Worm (Caenorhabditis elegans) whole organism, midembryonic: Measurements from ENCODE around the gene ced-9.

ENCODE experiments used
- T22C8.4 ChIP-seq: fragments of 200-800 bp; sonication (Bioruptor generic); IDR thresholded peaks from 2 replicates; pipeline ENCODE4 v1.3.6; 2022; ENCODE audit warnings: missing genetic modification characterization, missing compliant biosample characterization
- cog-1 ChIP-seq: sonication (generic microtip); optimal IDR thresholded peaks from 2 replicates; lab custom pipeline; 2016; ENCODE audit warnings: missing genetic modification characterization, missing compliant biosample characterization
- flt-1 ChIP-seq: fragments of 200-800 bp; sonication (Bioruptor generic); IDR thresholded peaks from 2 replicates; pipeline ENCODE4 v1.3.6; 2022; ENCODE audit warnings: missing genetic modification characterization, missing compliant biosample characterization
- klf-2 ChIP-seq: fragments of 200-800 bp; sonication (Bioruptor generic); conservative IDR thresholded peaks from 2 replicates; pipeline ENCODE4 v1.3.6; 2022; ENCODE audit warnings: missing genetic modification reagents, missing genetic modification characterization, missing compliant biosample characterization
- med-1 ChIP-seq: sonication (generic microtip); optimal IDR thresholded peaks from 2 replicates; lab custom pipeline; 2017; ENCODE audit warnings: missing genetic modification characterization, mild to moderate bottlenecking, missing compliant biosample characterization, antibody characterized with exemption, missing genetic modification reagents; ENCODE audit not compliant: insufficient read depth
- ref-1 ChIP-seq: fragments of 200-800 bp; sonication (Bioruptor generic); conservative IDR thresholded peaks from 2 replicates; pipeline ENCODE4 v1.3.6; 2022; ENCODE audit warnings: missing genetic modification reagents, missing genetic modification characterization, missing compliant biosample characterization
- tab-1 ChIP-seq: fragments of 200-800 bp; sonication (Bioruptor generic); IDR thresholded peaks from 2 replicates; pipeline ENCODE4 v1.3.6; 2022; ENCODE audit warnings: missing genetic modification characterization, missing compliant biosample characterization
- ztf-23 ChIP-seq: fragments of 200-800 bp; sonication (Bioruptor generic); IDR thresholded peaks from 2 replicates; pipeline ENCODE4 v1.3.6; 2022; ENCODE audit warnings: missing genetic modification reagents, missing genetic modification characterization, missing compliant biosample characterization
- ztf-29 ChIP-seq: fragments of 200-800 bp; sonication (Bioruptor generic); IDR thresholded peaks from 2 replicates; pipeline ENCODE4 v1.3.6; 2022; ENCODE audit warnings: missing genetic modification reagents, missing genetic modification characterization, missing compliant biosample characterization

- no peak for TF ChIP-seq tab-1 (GFP tag; lab: Robert Waterston, UW)
- no peak for TF ChIP-seq cog-1 (tag; lab: Kevin White, UChicago)
- TF ChIP-seq med-1 (GFP tag; lab: Kevin White, UChicago): no peak
- TF ChIP-seq T22C8.4 (GFP tag; lab: Robert Waterston, UW): no peak
- TF ChIP-seq flt-1 (GFP tag; lab: Robert Waterston, UW): no peak
- TF ChIP-seq klf-2 (GFP tag; lab: Robert Waterston, UW): no peak
- no peak for TF ChIP-seq ztf-29 (GFP tag; lab: Robert Waterston, UW)
- TF ChIP-seq ref-1 (GFP tag; lab: Robert Waterston, UW): no peak
- TF ChIP-seq ztf-23 (GFP tag; lab: Robert Waterston, UW): no peak
Observed at ce11 chrIII:10329811-10330210, 5.2 kb upstream of the ced-9 start.
